Fruit fly (Drosophila melanogaster) whole organism, adult: Measurements from ENCODE around the gene CG45066.

Experiments
- CG7045 ChIP-seq: fragments of 200-800 bp; sonication (Bioruptor generic); optimal IDR thresholded peaks from 2 replicates; lab custom pipeline; 2017; ENCODE audit warnings: missing biosample characterization, mild to moderate bottlenecking, missing genetic modification characterization
- Clk ChIP-seq: fragments of 200-800 bp; sonication (Bioruptor generic); optimal IDR thresholded peaks from 2 replicates; lab custom pipeline; 2017; ENCODE audit warnings: missing biosample characterization, missing genetic modification characterization
- Mnt ChIP-seq: fragments of 200-800 bp; sonication (Bioruptor generic); optimal IDR thresholded peaks from 2 replicates; lab custom pipeline; 2016; ENCODE audit warnings: missing biosample characterization, mild to moderate bottlenecking, missing genetic modification characterization
- ovo ChIP-seq: fragments of 200-800 bp; sonication (Bioruptor generic); optimal IDR thresholded peaks from 2 replicates; lab custom pipeline; 2016; ENCODE audit warnings: missing biosample characterization, missing genetic modification characterization

DNA sequence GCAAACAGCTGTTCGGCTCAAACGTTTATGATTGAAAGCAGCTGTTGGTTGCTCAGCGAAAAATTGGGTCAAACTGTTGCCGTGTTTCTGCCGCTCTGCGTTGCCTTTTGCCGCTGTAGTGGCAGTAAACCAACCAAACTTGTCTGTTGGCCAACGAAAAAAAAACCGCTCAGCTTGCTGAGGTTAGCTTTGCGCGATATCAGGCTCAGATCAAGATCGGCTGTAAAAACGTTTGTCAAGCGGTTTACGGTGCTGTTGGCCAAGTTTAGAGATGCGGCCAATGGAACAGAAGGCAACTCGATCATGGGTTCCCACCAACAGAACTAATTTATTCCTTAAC lies 31.9 kb downstream of the CG45066 start:
- TF ChIP-seq Clk (GFP tag; lab: Kevin White, UChicago) (no peak), ovo (GFP tag; lab: Kevin White, UChicago) (no peak), Mnt (GFP tag; lab: Kevin White, UChicago) (no peak), CG7045 (no peak)
